Worm (Caenorhabditis elegans) whole organism, young adult: Measurements from ENCODE around the gene srlf-3.

Experiments
- C06A6.2 ChIP-seq: fragments of 200-800 bp; sonication (Bioruptor generic); conservative IDR thresholded peaks from 2 replicates; pipeline ENCODE4 v1.3.6; 2022; ENCODE audit warnings: missing genetic modification characterization, missing compliant biosample characterization
- F39B2.1 ChIP-seq: fragments of 200-800 bp; sonication (Bioruptor generic); IDR thresholded peaks from 2 replicates; pipeline ENCODE4 v1.3.6; 2022; ENCODE audit warnings: missing genetic modification reagents, missing genetic modification characterization, missing compliant biosample characterization
- F49E8.2 ChIP-seq: sonication (generic microtip); optimal IDR thresholded peaks from 3 replicates; lab custom pipeline; 2017; ENCODE audit warnings: missing genetic modification characterization, mild to moderate bottlenecking, missing compliant biosample characterization, antibody characterized with exemption, moderate library complexity; ENCODE audit not compliant: insufficient read depth
- F52B5.7 ChIP-seq: sonication (generic microtip); optimal IDR thresholded peaks from 2 replicates; lab custom pipeline; 2016; ENCODE audit warnings: mild to moderate bottlenecking, missing genetic modification characterization, missing compliant biosample characterization
- K12H6.12 ChIP-seq: fragments of 200-800 bp; sonication (Bioruptor generic); optimal IDR thresholded peaks from 2 replicates; lab custom pipeline; 2018; ENCODE audit warnings: mild to moderate bottlenecking, missing genetic modification characterization, missing compliant biosample characterization
- T07F8.4 ChIP-seq: sonication (generic microtip); optimal IDR thresholded peaks from 2 replicates; lab custom pipeline; 2016; ENCODE audit warnings: mild to moderate bottlenecking, missing genetic modification characterization, moderate library complexity, missing compliant biosample characterization
- Y79H2A.3 ChIP-seq: fragments of 200-800 bp; sonication (Bioruptor generic); conservative IDR thresholded peaks from 2 replicates; pipeline ENCODE4 v1.3.6; 2022; ENCODE audit warnings: missing genetic modification reagents, missing genetic modification characterization, missing compliant biosample characterization
- aptf-2 ChIP-seq: fragments of 200-800 bp; sonication (Bioruptor generic); conservative IDR thresholded peaks from 2 replicates; pipeline ENCODE4 v1.3.6; 2022; ENCODE audit warnings: missing genetic modification reagents, missing genetic modification characterization, missing compliant biosample characterization
- atf-7 ChIP-seq: sonication (generic microtip); optimal IDR thresholded peaks from 2 replicates; lab custom pipeline; 2017; ENCODE audit warnings: mild to moderate bottlenecking, missing genetic modification characterization, missing compliant biosample characterization
- athp-1 ChIP-seq: sonication (generic microtip); optimal IDR thresholded peaks from 2 replicates; lab custom pipeline; 2017; ENCODE audit warnings: mild to moderate bottlenecking, missing genetic modification characterization, missing compliant biosample characterization
- bed-2 ChIP-seq: fragments of 200-800 bp; sonication (Bioruptor generic); IDR thresholded peaks from 2 replicates; pipeline ENCODE4 v1.3.6; 2022; ENCODE audit warnings: missing genetic modification reagents, missing genetic modification characterization, missing compliant biosample characterization
- ceh-27 ChIP-seq: fragments of 200-800 bp; sonication (Bioruptor generic); optimal IDR thresholded peaks from 2 replicates; lab custom pipeline; 2018; ENCODE audit warnings: mild to moderate bottlenecking, missing genetic modification characterization, moderate library complexity, missing compliant biosample characterization
- dox-1 ChIP-seq: fragments of 200-800 bp; sonication (Bioruptor generic); IDR thresholded peaks from 2 replicates; pipeline ENCODE4 v1.3.6; 2022; ENCODE audit warnings: missing genetic modification reagents, missing genetic modification characterization, missing compliant biosample characterization
- dpff-1 ChIP-seq: sonication (generic microtip); optimal IDR thresholded peaks from 2 replicates; lab custom pipeline; 2017; ENCODE audit warnings: mild to moderate bottlenecking, missing genetic modification characterization, missing compliant biosample characterization
- dpl-1 ChIP-seq: fragments of 150-350 bp; optimal IDR thresholded peaks from 2 replicates; lab custom pipeline; 2014; ENCODE audit warnings: missing biosample characterization, missing genetic modification reagents, missing genetic modification characterization
- egl-18 ChIP-seq: fragments of 200-800 bp; sonication (Bioruptor generic); IDR thresholded peaks from 2 replicates; pipeline ENCODE4 v1.3.6; 2022; ENCODE audit warnings: missing genetic modification reagents, missing genetic modification characterization, missing compliant biosample characterization
- egrh-3 ChIP-seq: fragments of 200-800 bp; sonication (Bioruptor generic); IDR thresholded peaks from 2 replicates; pipeline ENCODE4 v1.3.6; 2022; ENCODE audit warnings: missing genetic modification reagents, missing genetic modification characterization, missing compliant biosample characterization
- ets-4 ChIP-seq: fragments of 200-800 bp; sonication (Bioruptor generic); optimal IDR thresholded peaks from 2 replicates; lab custom pipeline; 2018; ENCODE audit warnings: mild to moderate bottlenecking, missing genetic modification characterization, missing compliant biosample characterization
- fkh-3 ChIP-seq: sonication (generic microtip); optimal IDR thresholded peaks from 2 replicates; lab custom pipeline; 2016; ENCODE audit warnings: mild to moderate bottlenecking, missing genetic modification characterization, missing compliant biosample characterization
- hmg-1.2 ChIP-seq: fragments of 200-800 bp; sonication (Bioruptor generic); IDR thresholded peaks from 2 replicates; pipeline ENCODE4 v1.3.6; 2022; ENCODE audit warnings: missing genetic modification reagents, missing genetic modification characterization, missing compliant biosample characterization
- lag-1 ChIP-seq: fragments of 200-800 bp; sonication (Bioruptor generic); IDR thresholded peaks from 2 replicates; pipeline ENCODE4 v1.3.6; 2022; ENCODE audit warnings: missing genetic modification reagents, missing genetic modification characterization, missing compliant biosample characterization
- let-526 ChIP-seq: fragments of 200-800 bp; sonication (Bioruptor generic); IDR thresholded peaks from 2 replicates; pipeline ENCODE4 v1.3.6; 2022; ENCODE audit warnings: missing genetic modification reagents, missing genetic modification characterization, missing compliant biosample characterization
- lin-35 ChIP-seq, 3 experiments: fragments of 150-350 bp in 2 of 3; sonication (generic microtip) in 1 of 3; optimal IDR thresholded peaks; 2 replicates each; lab custom pipeline; 2014 to 2018; ENCODE audit warnings: missing biosample characterization in 3 of 3, missing genetic modification characterization in 3 of 3, missing genetic modification reagents in 3 of 3
- lsy-27 ChIP-seq: sonication (generic microtip); optimal IDR thresholded peaks from 2 replicates; lab custom pipeline; 2017; ENCODE audit warnings: missing genetic modification characterization, mild to moderate bottlenecking, missing compliant biosample characterization, antibody characterized with exemption, missing genotype, borderline replicate concordance; ENCODE audit not compliant: insufficient read depth
- madf-3 ChIP-seq: fragments of 200-800 bp; sonication (Bioruptor generic); IDR thresholded peaks from 2 replicates; pipeline ENCODE4 v1.3.6; 2022; ENCODE audit warnings: missing genetic modification reagents, missing genetic modification characterization, missing compliant biosample characterization
- mcd-1 ChIP-seq: fragments of 200-800 bp; sonication (Bioruptor generic); IDR thresholded peaks from 2 replicates; pipeline ENCODE4 v1.3.6; 2022; ENCODE audit warnings: missing genetic modification reagents, missing genetic modification characterization, missing compliant biosample characterization
- mel-28 ChIP-seq: sonication (generic microtip); optimal IDR thresholded peaks from 2 replicates; lab custom pipeline; 2016; ENCODE audit warnings: borderline replicate concordance, mild to moderate bottlenecking, missing genetic modification characterization, missing compliant biosample characterization
- mes-4 ChIP-seq: sonication (generic microtip); optimal IDR thresholded peaks from 2 replicates; lab custom pipeline; 2016; ENCODE audit warnings: missing genotype, missing genetic modification characterization, missing compliant biosample characterization
- nfya-1 ChIP-seq: sonication (generic microtip); optimal IDR thresholded peaks from 2 replicates; lab custom pipeline; 2017; ENCODE audit warnings: antibody characterized with exemption, missing compliant biosample characterization, missing genetic modification characterization, borderline replicate concordance; ENCODE audit not compliant: insufficient read depth
- nfya-2 ChIP-seq: fragments of 200-800 bp; sonication (Bioruptor generic); IDR thresholded peaks from 2 replicates; pipeline ENCODE4 v1.3.6; 2022; ENCODE audit warnings: missing genetic modification reagents, missing genetic modification characterization, missing compliant biosample characterization
- nfyb-1 ChIP-seq: fragments of 200-800 bp; sonication (Bioruptor generic); IDR thresholded peaks from 2 replicates; pipeline ENCODE4 v1.3.6; 2022; ENCODE audit warnings: missing genetic modification reagents, missing genetic modification characterization, missing compliant biosample characterization
- nhr-179 ChIP-seq: sonication (generic microtip); optimal IDR thresholded peaks from 2 replicates; lab custom pipeline; 2016; ENCODE audit warnings: mild to moderate bottlenecking, missing genetic modification characterization, missing compliant biosample characterization
- nhr-80 ChIP-seq: sonication (generic microtip); optimal IDR thresholded peaks from 2 replicates; lab custom pipeline; 2016; ENCODE audit warnings: missing genetic modification characterization, missing compliant biosample characterization
- nhr-90 ChIP-seq: sonication (generic microtip); optimal IDR thresholded peaks from 2 replicates; lab custom pipeline; 2016; ENCODE audit warnings: missing genotype, mild to moderate bottlenecking, missing genetic modification characterization, missing compliant biosample characterization
- rcor-1 ChIP-seq: fragments of 200-800 bp; sonication (Bioruptor generic); IDR thresholded peaks from 2 replicates; pipeline ENCODE4 v1.3.6; 2022; ENCODE audit warnings: missing genetic modification reagents, missing genetic modification characterization, missing compliant biosample characterization
- rec-8 ChIP-seq, 2 experiments: sonication (generic microtip); optimal IDR thresholded peaks; 2 replicates each; lab custom pipeline; 2016; ENCODE audit warnings: mild to moderate bottlenecking in 2 of 2, missing genetic modification characterization in 2 of 2, missing genetic modification reagents in 2 of 2, missing genotype in 2 of 2, missing biosample characterization in 1 of 2, missing compliant biosample characterization in 1 of 2, moderate library complexity in 1 of 2
- sdz-38 ChIP-seq: sonication (generic microtip); optimal IDR thresholded peaks from 2 replicates; lab custom pipeline; 2016; ENCODE audit warnings: missing genotype, missing genetic modification characterization, missing compliant biosample characterization
- sea-2 ChIP-seq: fragments of 200-800 bp; sonication (Bioruptor generic); IDR thresholded peaks from 2 replicates; pipeline ENCODE4 v1.3.6; 2022; ENCODE audit warnings: missing genetic modification characterization, missing compliant biosample characterization
- tbp1 ChIP-seq: fragments of 200-800 bp; sonication (Bioruptor generic); optimal IDR thresholded peaks from 2 replicates; lab custom pipeline; 2018; ENCODE audit warnings: mild to moderate bottlenecking, missing genetic modification characterization, missing compliant biosample characterization
- tlf-1 ChIP-seq: fragments of 200-800 bp; sonication (Bioruptor generic); optimal IDR thresholded peaks from 2 replicates; lab custom pipeline; 2018; ENCODE audit warnings: mild to moderate bottlenecking, missing genetic modification characterization, missing compliant biosample characterization
- unc-130 ChIP-seq: sonication (generic microtip); optimal IDR thresholded peaks from 2 replicates; lab custom pipeline; 2016; ENCODE audit warnings: missing genetic modification reagents, missing genetic modification characterization, missing compliant biosample characterization
- xnd-1 ChIP-seq: sonication (generic microtip); optimal IDR thresholded peaks from 2 replicates; lab custom pipeline; 2016; ENCODE audit warnings: missing genotype, missing genetic modification reagents, missing genetic modification characterization, missing compliant biosample characterization
- zim-3 ChIP-seq: sonication (generic microtip); optimal IDR thresholded peaks from 2 replicates; lab custom pipeline; 2017; ENCODE audit warnings: mild to moderate bottlenecking, missing genetic modification characterization, moderate library complexity, missing compliant biosample characterization
- ztf-18 ChIP-seq: sonication (generic microtip); optimal IDR thresholded peaks from 2 replicates; lab custom pipeline; 2016; ENCODE audit warnings: missing genotype, mild to moderate bottlenecking, missing genetic modification characterization, missing compliant biosample characterization
- ztf-28 ChIP-seq: fragments of 200-800 bp; sonication (Bioruptor generic); IDR thresholded peaks from 2 replicates; pipeline ENCODE4 v1.3.6; 2022; ENCODE audit warnings: missing genetic modification reagents, missing genetic modification characterization, missing compliant biosample characterization
- ztf-3 ChIP-seq: fragments of 200-800 bp; sonication (Bioruptor generic); optimal IDR thresholded peaks from 2 replicates; lab custom pipeline; 2018; ENCODE audit warnings: mild to moderate bottlenecking, missing genetic modification characterization, missing compliant biosample characterization
- ztf-6 ChIP-seq: fragments of 200-800 bp; sonication (Bioruptor generic); IDR thresholded peaks from 2 replicates; pipeline ENCODE4 v1.3.6; 2022; ENCODE audit warnings: missing genetic modification reagents, missing genetic modification characterization, missing compliant biosample characterization

The srlf-3 gene

ce11 chrIV:8479346-8479745 lies 7.9 kb upstream of the srlf-3 start, which contains the start of gene hlh-12:
TSS of gene hlh-12 (minus strand) at chrIV:8479446.
- TF ChIP-seq nfyb-1 (no peak), ztf-28 (GFP tag; lab: Robert Waterston, UW) (no peak), lag-1 (GFP tag; lab: Robert Waterston, UW) (no peak), tbp1 (GFP tag; lab: Kevin White, UChicago) (no peak), athp-1 (tag; lab: Kevin White, UChicago) (no peak), tlf-1 (GFP tag; lab: Kevin White, UChicago) (no peak), T07F8.4 (tag; lab: Kevin White, UChicago) (no peak), lsy-27 (tag; lab: Kevin White, UChicago) (no peak), mcd-1 (no peak), F49E8.2 (tag; lab: Kevin White, UChicago) (no peak), madf-3 (GFP tag; lab: Robert Waterston, UW) (no peak), C06A6.2 (GFP tag; lab: Robert Waterston, UW) (no peak), ztf-3 (GFP tag; lab: Kevin White, UChicago) (no peak), mes-4 (tag; lab: Kevin White, UChicago) (no peak), let-526 (GFP tag; lab: Robert Waterston, UW) (no peak), Y79H2A.3 (GFP tag; lab: Robert Waterston, UW) (no peak), F39B2.1 (GFP tag; lab: Robert Waterston, UW) (no peak)
- TF ChIP-seq, all 124 proteins: peak for 0

ce11 chrIV:8481308-8481707 lies 6.0 kb upstream of the srlf-3 start, which contains the start of gene spp-8:
TSS of gene spp-8 (plus strand) at chrIV:8481664.
- TF ChIP-seq zim-3 (tag; lab: Kevin White, UChicago) = no peak
- TF ChIP-seq aptf-2 (GFP tag; lab: Robert Waterston, UW) = no peak
- TF ChIP-seq fkh-3 = no peak
- TF ChIP-seq xnd-1 (tag; lab: Kevin White, UChicago) = no peak
- no peak for TF ChIP-seq ztf-6 (GFP tag; lab: Robert Waterston, UW)
- TF ChIP-seq nfya-1 (tag; lab: Kevin White, UChicago) = no peak
- TF ChIP-seq bed-2 = no peak
- TF ChIP-seq nhr-90 = peak; percentile 41
- TF ChIP-seq rcor-1 (GFP tag; lab: Robert Waterston, UW) = no peak
- no peak for TF ChIP-seq sdz-38
- no peak for TF ChIP-seq mel-28 (tag; lab: Kevin White, UChicago)
- no peak for TF ChIP-seq sea-2 (GFP tag; lab: Robert Waterston, UW)
- no peak for TF ChIP-seq rec-8 (tag; optimal IDR thresholded peaks at IDR 0.05; lab: Kevin White, UChicago)
- no peak for TF ChIP-seq tlf-1 (GFP tag; lab: Kevin White, UChicago)
- no peak for TF ChIP-seq F39B2.1 (GFP tag; lab: Robert Waterston, UW)
- TF ChIP-seq lin-35 (GFP tag; optimal IDR thresholded peaks at IDR 0.05; lab: Kevin White, UChicago) = no peak
- TF ChIP-seq K12H6.12 (tag; lab: Kevin White, UChicago) = no peak
- TF ChIP-seq mes-4 (tag; lab: Kevin White, UChicago) = no peak
- TF ChIP-seq nhr-179 = no peak
- no peak for TF ChIP-seq F52B5.7
- TF ChIP-seq nhr-80 (tag; lab: Kevin White, UChicago) = peak; percentile 94
- peak; percentile 1 for TF ChIP-seq tbp1 (GFP tag; lab: Kevin White, UChicago)
- TF ChIP-seq ztf-18 = no peak
- peak; percentile 87 for TF ChIP-seq ets-4 (GFP tag; lab: Kevin White, UChicago)
- no peak for TF ChIP-seq dpl-1 (GFP tag; lab: Kevin White, UChicago)
- TF ChIP-seq nfya-2 (GFP tag; lab: Robert Waterston, UW) = no peak
- TF ChIP-seq dpff-1 (tag; lab: Kevin White, UChicago) = no peak
- TF ChIP-seq hmg-1.2 = no peak
- TF ChIP-seq egl-18 (GFP tag; lab: Robert Waterston, UW) = no peak
- TF ChIP-seq unc-130 = no peak
- no peak for TF ChIP-seq ztf-3 (GFP tag; lab: Kevin White, UChicago)
- TF ChIP-seq dox-1 (GFP tag; lab: Robert Waterston, UW) = 0 out of 2 replicates have a peak, but pooled peaks have one; percentile 22
- TF ChIP-seq lsy-27 (tag; lab: Kevin White, UChicago) = no peak
- no peak for TF ChIP-seq egrh-3
- peak; percentile 38 for TF ChIP-seq atf-7 (tag; lab: Kevin White, UChicago)
- no peak for TF ChIP-seq ceh-27 (GFP tag; lab: Kevin White, UChicago)
